Worm (Caenorhabditis elegans) whole organism, midembryonic: Measurements from ENCODE around the gene C16D9.9.

ENCODE experiments used
- T22C8.4 ChIP-seq: fragments of 200-800 bp; sonication (Bioruptor generic); IDR thresholded peaks from 2 replicates; pipeline ENCODE4 v1.3.6; 2022; ENCODE audit warnings: missing genetic modification characterization, missing compliant biosample characterization
- cog-1 ChIP-seq: sonication (generic microtip); optimal IDR thresholded peaks from 2 replicates; lab custom pipeline; 2016; ENCODE audit warnings: missing genetic modification characterization, missing compliant biosample characterization
- flt-1 ChIP-seq: fragments of 200-800 bp; sonication (Bioruptor generic); IDR thresholded peaks from 2 replicates; pipeline ENCODE4 v1.3.6; 2022; ENCODE audit warnings: missing genetic modification characterization, missing compliant biosample characterization
- klf-2 ChIP-seq: fragments of 200-800 bp; sonication (Bioruptor generic); conservative IDR thresholded peaks from 2 replicates; pipeline ENCODE4 v1.3.6; 2022; ENCODE audit warnings: missing genetic modification reagents, missing genetic modification characterization, missing compliant biosample characterization
- med-1 ChIP-seq: sonication (generic microtip); optimal IDR thresholded peaks from 2 replicates; lab custom pipeline; 2017; ENCODE audit warnings: missing genetic modification characterization, mild to moderate bottlenecking, missing compliant biosample characterization, antibody characterized with exemption, missing genetic modification reagents; ENCODE audit not compliant: insufficient read depth
- ref-1 ChIP-seq: fragments of 200-800 bp; sonication (Bioruptor generic); conservative IDR thresholded peaks from 2 replicates; pipeline ENCODE4 v1.3.6; 2022; ENCODE audit warnings: missing genetic modification reagents, missing genetic modification characterization, missing compliant biosample characterization
- tab-1 ChIP-seq: fragments of 200-800 bp; sonication (Bioruptor generic); IDR thresholded peaks from 2 replicates; pipeline ENCODE4 v1.3.6; 2022; ENCODE audit warnings: missing genetic modification characterization, missing compliant biosample characterization
- ztf-23 ChIP-seq: fragments of 200-800 bp; sonication (Bioruptor generic); IDR thresholded peaks from 2 replicates; pipeline ENCODE4 v1.3.6; 2022; ENCODE audit warnings: missing genetic modification reagents, missing genetic modification characterization, missing compliant biosample characterization
- ztf-29 ChIP-seq: fragments of 200-800 bp; sonication (Bioruptor generic); IDR thresholded peaks from 2 replicates; pipeline ENCODE4 v1.3.6; 2022; ENCODE audit warnings: missing genetic modification reagents, missing genetic modification characterization, missing compliant biosample characterization

DNA sequence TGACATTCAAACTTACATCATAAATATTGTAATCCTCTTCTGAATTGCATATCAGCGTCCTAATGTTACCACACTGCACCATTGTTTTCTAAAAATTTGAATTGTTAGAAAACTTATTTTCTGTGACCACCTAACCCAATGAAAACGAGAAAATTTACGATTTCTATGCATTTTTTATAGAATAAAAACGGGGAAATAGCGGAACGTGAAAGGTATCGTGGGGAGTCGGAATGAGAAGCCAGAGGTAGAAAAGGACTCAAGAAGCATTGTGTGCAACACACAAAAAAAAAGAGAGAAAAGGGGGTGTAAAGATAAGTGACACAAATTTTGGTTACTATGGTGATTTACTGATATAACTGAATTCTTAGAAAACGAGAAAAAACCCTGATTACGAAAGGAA, 13.8 kb upstream of the C16D9.9 start, which contains the start of gene C16D9.6:
- TF ChIP-seq ref-1 (GFP tag; lab: Robert Waterston, UW) (no peak), klf-2 (GFP tag; lab: Robert Waterston, UW) (no peak), med-1 (no peak), ztf-23 (GFP tag; lab: Robert Waterston, UW) (no peak), cog-1 (tag; lab: Kevin White, UChicago) (no peak), tab-1 (no peak), flt-1 (GFP tag; lab: Robert Waterston, UW) (no peak), T22C8.4 (GFP tag; lab: Robert Waterston, UW) (no peak), ztf-29 (GFP tag; lab: Robert Waterston, UW) (no peak)
